Fruit fly (Drosophila melanogaster) whole organism: ENCODE data around the gene CG6276.

Source experiments
- CG8478 ChIP-seq: fragments of >200 bp; optimal IDR thresholded peaks from 2 replicates; lab custom pipeline; 2018; ENCODE audit warnings: inconsistent platforms
- Dll ChIP-seq: fragments of >200 bp; optimal IDR thresholded peaks from 2 replicates; lab custom pipeline; 2017
- EcR ChIP-seq, 2 experiments: fragments of >200 bp; optimal IDR thresholded peaks; 2 replicates each; lab custom pipeline; 2017; ENCODE audit warnings: missing biosample characterization in 2 of 2, missing genetic modification characterization in 2 of 2, missing genetic modification reagents in 2 of 2
- pan ChIP-seq: fragments of >200 bp; optimal IDR thresholded peaks from 2 replicates; lab custom pipeline; 2017
- psq ChIP-seq: fragments of >200 bp; optimal IDR thresholded peaks from 2 replicates; lab custom pipeline; 2017
- usp ChIP-seq: fragments of >200 bp; optimal IDR thresholded peaks from 2 replicates; lab custom pipeline; 2017; ENCODE audit warnings: missing biosample characterization, missing genetic modification characterization, mixed read lengths

The CG6276 gene

dm6 chr3R:15345198-15346017 lies 25.5 kb upstream of the CG6276 start:
- TF ChIP-seq Dll (no peak), CG8478 (no peak), EcR (GFP tag; optimal IDR thresholded peaks at IDR 0.05; lab: Kevin White, UChicago) (no peak), usp (GFP tag; lab: Kevin White, UChicago) (no peak), psq (lab: Kevin White, UChicago) (no peak), pan (lab: Kevin White, UChicago) (no peak)

- TF ChIP-seq pan (lab: Kevin White, UChicago) (peak; percentile 96), EcR (GFP tag; optimal IDR thresholded peaks at IDR 0.05; lab: Kevin White, UChicago) (no peak)
Measured at dm6 chr3R:15342926-15343685, 23.2 kb upstream of the CG6276 start, which contains the start of gene Nagk. Nagk (minus strand) TSS chr3R:15343256.

- no peak for TF ChIP-seq CG8478
- TF ChIP-seq EcR (GFP tag; optimal IDR thresholded peaks at IDR 0.05; lab: Kevin White, UChicago), result no peak
- no peak for TF ChIP-seq psq (lab: Kevin White, UChicago)
- TF ChIP-seq pan (lab: Kevin White, UChicago), result no peak
- no peak for TF ChIP-seq usp (GFP tag; lab: Kevin White, UChicago)
- TF ChIP-seq Dll, result no peak
Measured at dm6 chr3R:15342432-15342925, 22.6 kb upstream of the CG6276 start.

dm6 chr3R:15340052-15340732 lies 20.3 kb upstream of the CG6276 start, which contains the start of gene SerRS-m:
SerRS-m (plus strand) TSS chr3R:15340667.
- TF ChIP-seq usp (GFP tag; lab: Kevin White, UChicago) (no peak), Dll (no peak)

dm6 chr3R:15339111-15339510 lies 19.2 kb upstream of the CG6276 start:
- no peak for TF ChIP-seq EcR (GFP tag; optimal IDR thresholded peaks at IDR 0.05; lab: Kevin White, UChicago)
- no peak for TF ChIP-seq psq (lab: Kevin White, UChicago)
- TF ChIP-seq usp (GFP tag; lab: Kevin White, UChicago), result no peak
- no peak for TF ChIP-seq pan (lab: Kevin White, UChicago)
- no peak for TF ChIP-seq Dll

- TF ChIP-seq CG8478 (no peak), pan (lab: Kevin White, UChicago) (no peak), Dll (no peak), EcR (GFP tag; optimal IDR thresholded peaks at IDR 0.05; lab: Kevin White, UChicago) (no peak), usp (GFP tag; lab: Kevin White, UChicago) (no peak), psq (lab: Kevin White, UChicago) (no peak)
Measured at dm6 chr3R:15332994-15333393, 13.1 kb upstream of the CG6276 start, which contains the start of the genes Fkbp39 and Cyfip. Fkbp39 (minus strand) TSS chr3R:15333133. Cyfip (plus strand) TSS chr3R:15333266.

dm6 chr3R:15330472-15330871 lies 10.6 kb upstream of the CG6276 start, which contains the start of gene mRpL9:
mRpL9 (plus strand) TSS chr3R:15330738.
- TF ChIP-seq EcR (GFP tag; optimal IDR thresholded peaks at IDR 0.05; lab: Kevin White, UChicago) (no peak), Dll (no peak), pan (lab: Kevin White, UChicago) (no peak), usp (GFP tag; lab: Kevin White, UChicago) (no peak), psq (lab: Kevin White, UChicago) (no peak), CG8478 (no peak)

dm6 chr3R:15328083-15328779 lies 8.4 kb upstream of the CG6276 start, which contains the start of the genes CG6236 and ea:
CG6236 (minus strand) TSS chr3R:15328269.
ea (plus strand) TSS chr3R:15328729.
- TF ChIP-seq psq (lab: Kevin White, UChicago), result no peak
- no peak for TF ChIP-seq Dll
- no peak for TF ChIP-seq EcR (GFP tag; optimal IDR thresholded peaks at IDR 0.05; lab: Kevin White, UChicago)
- TF ChIP-seq usp (GFP tag; lab: Kevin White, UChicago), result no peak
- TF ChIP-seq pan (lab: Kevin White, UChicago), result no peak
- TF ChIP-seq CG8478, result no peak

dm6 chr3R:15320747-15321085 lies 847 bp upstream of the CG6276 start, which contains the start of gene ear:
ear (plus strand) TSS chr3R:15320756.
- no peak for TF ChIP-seq usp (GFP tag; lab: Kevin White, UChicago)
- TF ChIP-seq CG8478, result no peak
- no peak for TF ChIP-seq EcR (GFP tag; optimal IDR thresholded peaks at IDR 0.05; lab: Kevin White, UChicago)
- no peak for TF ChIP-seq psq (lab: Kevin White, UChicago)
- TF ChIP-seq pan (lab: Kevin White, UChicago), result no peak
- no peak for TF ChIP-seq Dll

dm6 chr3R:15316326-15316725 lies 3.5 kb downstream of the CG6276 start, which contains the start of gene CG14866:
CG14866 (plus strand) TSS chr3R:15316471.
- TF ChIP-seq EcR (GFP tag; optimal IDR thresholded peaks at IDR 0.05; lab: Kevin White, UChicago) (no peak), pan (lab: Kevin White, UChicago) (no peak), usp (GFP tag; lab: Kevin White, UChicago) (no peak), Dll (no peak), CG8478 (no peak), psq (lab: Kevin White, UChicago) (no peak)

- TF ChIP-seq EcR (GFP tag; optimal IDR thresholded peaks at IDR 0.05; lab: Kevin White, UChicago) (no peak), usp (GFP tag; lab: Kevin White, UChicago) (no peak), Dll (no peak), psq (lab: Kevin White, UChicago) (no peak), pan (lab: Kevin White, UChicago) (no peak), CG8478 (no peak)
Measured at dm6 chr3R:15313836-15314235, 6.0 kb downstream of the CG6276 start.
